Fruit fly (Drosophila melanogaster) whole organism, embryonic: ENCODE results near the gene CG33784.

Experiments used
- Bteb2 ChIP-seq: fragments of 200-800 bp; sonication (Bioruptor generic); optimal IDR thresholded peaks from 2 replicates; lab custom pipeline; 2016; ENCODE audit warnings: missing biosample characterization, missing genetic modification characterization
- CG11696 ChIP-seq: fragments of 200-800 bp; sonication (Bioruptor generic); IDR thresholded peaks from 2 replicates; pipeline ENCODE4 v1.3.6; 2022; ENCODE audit warnings: missing biosample characterization, missing genetic modification characterization
- CG12219 ChIP-seq: fragments of 200-800 bp; sonication (Bioruptor generic); optimal IDR thresholded peaks from 3 replicates; lab custom pipeline; 2018; ENCODE audit warnings: missing biosample characterization, mild to moderate bottlenecking, missing genetic modification characterization
- CG15479 ChIP-seq: fragments of 200-800 bp; sonication (Bioruptor generic); optimal IDR thresholded peaks from 3 replicates; lab custom pipeline; 2019; ENCODE audit warnings: missing biosample characterization, mild to moderate bottlenecking, missing genetic modification characterization, moderate library complexity
- CG15601 ChIP-seq: fragments of 200-800 bp; sonication (Bioruptor generic); optimal IDR thresholded peaks from 3 replicates; lab custom pipeline; 2019; ENCODE audit warnings: missing biosample characterization, mild to moderate bottlenecking, missing genetic modification characterization, moderate library complexity
- CG15696 ChIP-seq: fragments of 200-800 bp; sonication (Bioruptor generic); optimal IDR thresholded peaks from 2 replicates; lab custom pipeline; 2019; ENCODE audit warnings: missing biosample characterization, mild to moderate bottlenecking, missing genetic modification characterization, moderate library complexity
- CG17361 ChIP-seq: fragments of 200-800 bp; sonication (Bioruptor generic); IDR thresholded peaks from 3 replicates; pipeline ENCODE4 v1.3.6; 2022; ENCODE audit warnings: missing biosample characterization, missing genetic modification characterization
- CG18476 ChIP-seq: fragments of 200-800 bp; sonication (Bioruptor generic); optimal IDR thresholded peaks from 2 replicates; lab custom pipeline; 2016; ENCODE audit warnings: missing biosample characterization, mild to moderate bottlenecking, missing genetic modification characterization
- CG2129 ChIP-seq: fragments of 200-800 bp; sonication (Bioruptor generic); IDR thresholded peaks from 2 replicates; pipeline ENCODE4 v1.3.6; 2022; ENCODE audit warnings: missing biosample characterization, missing genetic modification characterization; ENCODE audit not compliant: partially characterized antibody
- CG2199 ChIP-seq: fragments of 200-800 bp; sonication (Bioruptor generic); IDR thresholded peaks from 3 replicates; pipeline ENCODE4 v1.3.6; 2022; ENCODE audit warnings: missing biosample characterization, missing genetic modification characterization
- CG34422 ChIP-seq: fragments of 200-800 bp; sonication (Bioruptor generic); IDR thresholded peaks from 3 replicates; pipeline ENCODE4 v1.3.6; 2022; ENCODE audit warnings: missing biosample characterization, missing genetic modification characterization
- CG6254 ChIP-seq: fragments of 200-800 bp; sonication (Bioruptor generic); optimal IDR thresholded peaks from 3 replicates; lab custom pipeline; 2017; ENCODE audit warnings: mild to moderate bottlenecking, missing biosample characterization, missing genetic modification reagents, missing genetic modification characterization
- CG7928 ChIP-seq: fragments of 200-800 bp; sonication (Bioruptor generic); optimal IDR thresholded peaks from 2 replicates; lab custom pipeline; 2017; ENCODE audit warnings: missing biosample characterization, mild to moderate bottlenecking, missing genetic modification characterization
- CG7987 ChIP-seq: fragments of 200-800 bp; sonication (Bioruptor generic); optimal IDR thresholded peaks from 2 replicates; lab custom pipeline; 2018; ENCODE audit warnings: missing biosample characterization, mild to moderate bottlenecking, missing genetic modification characterization, moderate library complexity
- CG8089 ChIP-seq: fragments of 200-800 bp; sonication (Bioruptor generic); optimal IDR thresholded peaks from 3 replicates; lab custom pipeline; 2016; ENCODE audit warnings: missing biosample characterization, missing genetic modification characterization
- CG9609 ChIP-seq: fragments of 200-800 bp; sonication (Bioruptor generic); optimal IDR thresholded peaks from 3 replicates; lab custom pipeline; 2016; ENCODE audit warnings: missing biosample characterization, missing genetic modification characterization
- CG9817 ChIP-seq: fragments of 200-800 bp; sonication (Bioruptor generic); optimal IDR thresholded peaks from 2 replicates; lab custom pipeline; 2018; ENCODE audit warnings: missing biosample characterization, mild to moderate bottlenecking, missing genetic modification characterization, moderate library complexity
- CG9932 ChIP-seq: fragments of 200-800 bp; sonication (Bioruptor generic); IDR thresholded peaks from 2 replicates; pipeline ENCODE4 v1.3.6; 2022; ENCODE audit warnings: missing biosample characterization, missing genetic modification characterization
- Dek ChIP-seq: fragments of 200-800 bp; sonication (Bioruptor generic); optimal IDR thresholded peaks from 3 replicates; lab custom pipeline; 2019; ENCODE audit warnings: missing biosample characterization, mild to moderate bottlenecking, missing genetic modification characterization, moderate library complexity
- Ets97D ChIP-seq: fragments of 200-800 bp; sonication (Bioruptor generic); optimal IDR thresholded peaks from 3 replicates; lab custom pipeline; 2016; ENCODE audit warnings: missing biosample characterization, missing genetic modification characterization
- Fer2 ChIP-seq: fragments of 200-800 bp; sonication (Bioruptor generic); optimal IDR thresholded peaks from 2 replicates; lab custom pipeline; 2018; ENCODE audit warnings: missing biosample characterization, mild to moderate bottlenecking, missing genetic modification characterization, moderate library complexity
- Gug ChIP-seq: fragments of 200-800 bp; sonication (Bioruptor generic); IDR thresholded peaks from 4 replicates; pipeline ENCODE4 v1.3.6; 2022; ENCODE audit warnings: missing biosample characterization, missing genetic modification characterization
- H2.0 ChIP-seq: fragments of 200-800 bp; sonication (Bioruptor generic); IDR thresholded peaks from 2 replicates; pipeline ENCODE4 v1.3.6; 2022; ENCODE audit warnings: missing biosample characterization, missing genetic modification characterization
- Hey ChIP-seq: fragments of 200-800 bp; sonication (Bioruptor generic); optimal IDR thresholded peaks from 3 replicates; lab custom pipeline; 2018; ENCODE audit warnings: missing biosample characterization, mild to moderate bottlenecking, missing genetic modification characterization
- Hsf ChIP-seq: fragments of 200-800 bp; sonication (Bioruptor generic); optimal IDR thresholded peaks from 3 replicates; lab custom pipeline; 2016; ENCODE audit warnings: missing biosample characterization, missing genetic modification characterization
- Rx ChIP-seq: fragments of 200-800 bp; sonication (Bioruptor generic); IDR thresholded peaks from 2 replicates; pipeline ENCODE4 v1.3.6; 2022; ENCODE audit warnings: missing biosample characterization, missing genetic modification characterization
- Sry-δ ChIP-seq: fragments of 200-800 bp; sonication (Bioruptor generic); optimal IDR thresholded peaks from 2 replicates; lab custom pipeline; 2016; ENCODE audit warnings: missing biosample characterization, missing genetic modification characterization
- Taf1 ChIP-seq: fragments of 200-800 bp; sonication (Bioruptor generic); IDR thresholded peaks from 2 replicates; pipeline ENCODE4 v1.3.6; 2022; ENCODE audit warnings: missing biosample characterization, missing genetic modification characterization
- Tbp ChIP-seq: fragments of >200 bp; optimal IDR thresholded peaks from 2 replicates; lab custom pipeline; 2018; ENCODE audit warnings: missing biosample characterization, missing genetic modification characterization
- ab ChIP-seq: fragments of 200-800 bp; sonication (Bioruptor generic); optimal IDR thresholded peaks from 2 replicates; lab custom pipeline; 2016; ENCODE audit warnings: missing biosample characterization, missing genetic modification characterization
- abd-A ChIP-seq: fragments of 200-800 bp; sonication (Bioruptor generic); optimal IDR thresholded peaks from 3 replicates; lab custom pipeline; 2019; ENCODE audit warnings: missing biosample characterization, mild to moderate bottlenecking, missing genetic modification characterization, moderate library complexity
- ap ChIP-seq: fragments of 200-800 bp; sonication (Bioruptor generic); IDR thresholded peaks from 2 replicates; pipeline ENCODE4 v1.3.6; 2022; ENCODE audit warnings: missing biosample characterization, missing genetic modification characterization
- bowl ChIP-seq: fragments of 200-800 bp; sonication (Bioruptor generic); IDR thresholded peaks from 2 replicates; pipeline ENCODE4 v1.3.6; 2022; ENCODE audit warnings: missing biosample characterization, missing genetic modification characterization
- br ChIP-seq: fragments of >200 bp; optimal IDR thresholded peaks from 2 replicates; lab custom pipeline; 2017
- chif ChIP-seq, 2 experiments: fragments of 200-800 bp; sonication (Bioruptor generic); optimal IDR thresholded peaks; 3 replicates each; lab custom pipeline; 2016; ENCODE audit warnings: missing biosample characterization in 2 of 2, missing genetic modification characterization in 2 of 2
- chn ChIP-seq: fragments of 200-800 bp; sonication (Bioruptor generic); optimal IDR thresholded peaks from 2 replicates; lab custom pipeline; 2016; ENCODE audit warnings: missing biosample characterization, missing genetic modification characterization
- ci ChIP-seq: fragments of 200-800 bp; sonication (Bioruptor generic); IDR thresholded peaks from 3 replicates; pipeline ENCODE4 v1.3.6; 2022; ENCODE audit warnings: missing biosample characterization, missing genetic modification characterization
- crol ChIP-seq: fragments of 200-800 bp; sonication (Bioruptor generic); IDR thresholded peaks from 2 replicates; pipeline ENCODE4 v1.3.6; 2022; ENCODE audit warnings: missing biosample characterization, missing genetic modification characterization
- dan ChIP-seq: fragments of 200-800 bp; sonication (Bioruptor generic); IDR thresholded peaks from 2 replicates; pipeline ENCODE4 v1.3.6; 2022; ENCODE audit warnings: missing biosample characterization, missing genetic modification characterization
- dati ChIP-seq: fragments of 200-800 bp; sonication (Bioruptor generic); IDR thresholded peaks from 2 replicates; pipeline ENCODE4 v1.3.6; 2022; ENCODE audit warnings: missing biosample characterization, missing genetic modification characterization
- dmrt99B ChIP-seq: fragments of 200-800 bp; sonication (Bioruptor generic); optimal IDR thresholded peaks from 2 replicates; lab custom pipeline; 2018; ENCODE audit warnings: missing biosample characterization, mild to moderate bottlenecking, missing genetic modification characterization, moderate library complexity
- fd64A ChIP-seq: fragments of 200-800 bp; sonication (Bioruptor generic); optimal IDR thresholded peaks from 3 replicates; lab custom pipeline; 2018; ENCODE audit warnings: missing biosample characterization, mild to moderate bottlenecking, missing genetic modification characterization
- h ChIP-seq: fragments of >200 bp; optimal IDR thresholded peaks from 2 replicates; lab custom pipeline; 2017
- her ChIP-seq: fragments of 200-800 bp; sonication (Bioruptor generic); optimal IDR thresholded peaks from 2 replicates; lab custom pipeline; 2016; ENCODE audit warnings: missing biosample characterization, missing genetic modification characterization
- lmd ChIP-seq: fragments of 200-800 bp; sonication (Bioruptor generic); IDR thresholded peaks from 2 replicates; pipeline ENCODE4 v1.3.6; 2022; ENCODE audit warnings: missing biosample characterization, missing genetic modification characterization
- mirr ChIP-seq: fragments of 200-800 bp; sonication (Bioruptor generic); optimal IDR thresholded peaks from 3 replicates; lab custom pipeline; 2018; ENCODE audit warnings: missing biosample characterization, mild to moderate bottlenecking, missing genetic modification characterization
- oc ChIP-seq: fragments of 200-800 bp; sonication (Bioruptor generic); optimal IDR thresholded peaks from 2 replicates; lab custom pipeline; 2018; ENCODE audit warnings: missing biosample characterization, mild to moderate bottlenecking, missing genetic modification characterization, moderate library complexity
- odd ChIP-seq: fragments of 200-800 bp; sonication (Bioruptor generic); optimal IDR thresholded peaks from 2 replicates; lab custom pipeline; 2017; ENCODE audit warnings: missing biosample characterization, mild to moderate bottlenecking, missing genetic modification characterization
- peb ChIP-seq: fragments of 200-800 bp; sonication (Bioruptor generic); IDR thresholded peaks from 2 replicates; pipeline ENCODE4 v1.3.6; 2022; ENCODE audit warnings: missing biosample characterization, missing genetic modification characterization
- scrt ChIP-seq: fragments of 200-800 bp; sonication (Bioruptor generic); optimal IDR thresholded peaks from 2 replicates; lab custom pipeline; 2018; ENCODE audit warnings: missing biosample characterization, mild to moderate bottlenecking, missing genetic modification characterization, moderate library complexity
- shn ChIP-seq: fragments of 200-800 bp; sonication (Bioruptor generic); optimal IDR thresholded peaks from 3 replicates; lab custom pipeline; 2016; ENCODE audit warnings: missing biosample characterization, missing genetic modification characterization
- sima ChIP-seq: fragments of 200-800 bp; sonication (Bioruptor generic); optimal IDR thresholded peaks from 2 replicates; lab custom pipeline; 2016; ENCODE audit warnings: missing biosample characterization, missing genetic modification characterization

The CG33784 gene

dm6 chr3R:10048035-10048774 is 19.5 kb upstream of the CG33784 start (continued):
- no peak for TF ChIP-seq Tbp (GFP tag; lab: Kevin White, UChicago)
- TF ChIP-seq Dek (tag; lab: Kevin White, UChicago), result no peak
- no peak for TF ChIP-seq h (lab: Kevin White, UChicago)
- no peak for TF ChIP-seq fd64A (GFP tag; lab: Kevin White, UChicago)
- no peak for TF ChIP-seq bowl (GFP tag; lab: Robert Waterston, UW)
- no peak for TF ChIP-seq her
- TF ChIP-seq Hsf (GFP tag; lab: Kevin White, UChicago), result no peak
- no peak for TF ChIP-seq mirr
- TF ChIP-seq CG18476 (GFP tag; lab: Kevin White, UChicago), result no peak
- peak; percentile 5 for TF ChIP-seq scrt (GFP tag; lab: Kevin White, UChicago)
- no peak for TF ChIP-seq abd-A (tag; lab: Kevin White, UChicago)
- no peak for TF ChIP-seq CG9609 (GFP tag; lab: Kevin White, UChicago)
- no peak for TF ChIP-seq CG11696 (GFP tag; lab: Robert Waterston, UW)
- no peak for TF ChIP-seq oc (tag; lab: Kevin White, UChicago)
- peak; percentile 8 for TF ChIP-seq odd (GFP tag; lab: Kevin White, UChicago)
- TF ChIP-seq CG17361 (GFP tag; lab: Robert Waterston, UW), result no peak
- TF ChIP-seq br (lab: Kevin White, UChicago), result no peak
- TF ChIP-seq CG15696, result no peak
- no peak for TF ChIP-seq Fer2 (tag; lab: Kevin White, UChicago)
- TF ChIP-seq CG6254, result no peak
- TF ChIP-seq CG2199 (GFP tag; lab: Robert Waterston, UW), result no peak
- no peak for TF ChIP-seq Hey (tag; lab: Kevin White, UChicago)
- TF ChIP-seq Gug (GFP tag; lab: Robert Waterston, UW), result no peak
- no peak for TF ChIP-seq H2.0 (GFP tag; lab: Robert Waterston, UW)
- TF ChIP-seq chn (GFP tag; lab: Kevin White, UChicago), result no peak
- TF ChIP-seq CG12219 (GFP tag; lab: Kevin White, UChicago), result peak; percentile 21
- TF ChIP-seq peb, result 0 out of 2 replicates have a peak, but pooled peaks have one; percentile 10
- no peak for TF ChIP-seq CG9817
- no peak for TF ChIP-seq sima (GFP tag; lab: Kevin White, UChicago)
- peak; percentile 71 for TF ChIP-seq dmrt99B
- no peak for TF ChIP-seq CG8089 (GFP tag; lab: Kevin White, UChicago)
- peak; percentile 21 for TF ChIP-seq CG15601 (tag; lab: Kevin White, UChicago)
- peak in 1 of 2 experiments; percentile 1 for TF ChIP-seq chif (GFP tag; optimal IDR thresholded peaks at IDR 0.05; lab: Kevin White, UChicago)
- TF ChIP-seq ab (GFP tag; lab: Kevin White, UChicago), result no peak
- no peak for TF ChIP-seq Ets97D (GFP tag; lab: Kevin White, UChicago)
- TF ChIP-seq shn (GFP tag; lab: Kevin White, UChicago), result no peak
- TF ChIP-seq CG2129, result no peak
- no peak for TF ChIP-seq Bteb2 (GFP tag; lab: Kevin White, UChicago)
- TF ChIP-seq CG7928 (GFP tag; lab: Kevin White, UChicago), result no peak
- TF ChIP-seq dati (GFP tag; lab: Robert Waterston, UW), result no peak
- no peak for TF ChIP-seq ap (GFP tag; lab: Robert Waterston, UW)
- no peak for TF ChIP-seq CG7987 (GFP tag; lab: Kevin White, UChicago)
- TF ChIP-seq ci, result no peak
- no peak for TF ChIP-seq Rx (GFP tag; lab: Robert Waterston, UW)
- no peak for TF ChIP-seq Taf1 (GFP tag; lab: Robert Waterston, UW)
- TF ChIP-seq Sry-δ (GFP tag; lab: Kevin White, UChicago), result no peak
- no peak for TF ChIP-seq CG9932
- no peak for TF ChIP-seq dan (GFP tag; lab: Robert Waterston, UW)
- no peak for TF ChIP-seq crol (GFP tag; lab: Robert Waterston, UW)
- no peak for TF ChIP-seq lmd (GFP tag; lab: Robert Waterston, UW)
- no peak for TF ChIP-seq CG15479 (GFP tag; lab: Kevin White, UChicago)
- TF ChIP-seq CG34422 (GFP tag; lab: Robert Waterston, UW), result 0 out of 3 replicates have a peak, but pooled peaks have one; percentile 20
